Fruit fly (Drosophila melanogaster): ENCODE results near the gene Mcm10.

Mcm10 gene

dm6 chr2L:21142972-21143385, 36.8 kb upstream of the Mcm10 start, which contains the start of gene pths:
Gene pths (plus strand): TSS chr2L:21143229.
- TF ChIP-seq woc (GFP tag; optimal IDR thresholded peaks at IDR 0.05), result peak; percentile 65
- no peak for TF ChIP-seq dmrt93B (GFP tag; optimal IDR thresholded peaks at IDR 0.05)
- TF ChIP-seq brk (GFP tag; optimal IDR thresholded peaks at IDR 0.05), result no peak
- TF ChIP-seq tai (GFP tag; optimal IDR thresholded peaks at IDR 0.05), result no peak
- no peak for TF ChIP-seq jim (GFP tag; optimal IDR thresholded peaks at IDR 0.05)
- peak; percentile 36 for TF ChIP-seq rgr (GFP tag; optimal IDR thresholded peaks at IDR 0.05)
- no peak for TF ChIP-seq Dif (GFP tag; optimal IDR thresholded peaks at IDR 0.05; ENCODE audit: partially characterized antibody)
- TF ChIP-seq Dfd (GFP tag; optimal IDR thresholded peaks at IDR 0.05), result no peak
- TF ChIP-seq sv (GFP tag; optimal IDR thresholded peaks at IDR 0.05), result no peak
- TF ChIP-seq CG9705 (GFP tag; optimal IDR thresholded peaks at IDR 0.05), result no peak
- TF ChIP-seq Rel (GFP tag; optimal IDR thresholded peaks at IDR 0.05), result no peak
- no peak for TF ChIP-seq Rel (tag; optimal IDR thresholded peaks at IDR 0.05)
- peak; percentile 43 for TF ChIP-seq Hr78 (GFP tag; optimal IDR thresholded peaks at IDR 0.05)
- no peak for TF ChIP-seq Abd-B (GFP tag; optimal IDR thresholded peaks at IDR 0.05)
- TF ChIP-seq CG32264 (GFP tag; optimal IDR thresholded peaks at IDR 0.05), result no peak
- TF ChIP-seq h (GFP tag; optimal IDR thresholded peaks at IDR 0.05), result no peak
- TF ChIP-seq N (GFP tag; optimal IDR thresholded peaks at IDR 0.05), result peak; percentile 85
- no peak for TF ChIP-seq psq (GFP tag; optimal IDR thresholded peaks at IDR 0.05)
- peak; percentile 37 for TF ChIP-seq Jra (GFP tag; optimal IDR thresholded peaks at IDR 0.05)
- TF ChIP-seq GATAd (GFP tag; optimal IDR thresholded peaks at IDR 0.05), result no peak
- TF ChIP-seq dl (GFP tag; optimal IDR thresholded peaks at IDR 0.05; ENCODE audit: insufficient read depth in 1 of 2, partially characterized antibody in 2 of 2), result no peak
- TF ChIP-seq CrebA (GFP tag; optimal IDR thresholded peaks at IDR 0.05; ENCODE audit: borderline replicate concordance), result no peak
- TF ChIP-seq ey (GFP tag; optimal IDR thresholded peaks at IDR 0.05), result peak; percentile 35
- peak; percentile 38 for TF ChIP-seq Hr83 (GFP tag; optimal IDR thresholded peaks at IDR 0.05; ENCODE audit: poor library complexity, severe bottlenecking)
- TF ChIP-seq HLH106 (tag; optimal IDR thresholded peaks at IDR 0.05), result peak; percentile 40
- no peak for TF ChIP-seq usp (GFP tag; optimal IDR thresholded peaks at IDR 0.05)
- TF ChIP-seq OdsH (GFP tag; optimal IDR thresholded peaks at IDR 0.05), result no peak
- no peak for TF ChIP-seq fru (GFP tag; optimal IDR thresholded peaks at IDR 0.05)
- no peak for TF ChIP-seq foxo (GFP tag; optimal IDR thresholded peaks at IDR 0.05)
- peak; percentile 49 for TF ChIP-seq Hnf4 (GFP tag; optimal IDR thresholded peaks at IDR 0.05)
- TF ChIP-seq pan (optimal IDR thresholded peaks at IDR 0.05), result no peak
- TF ChIP-seq Sp1 (GFP tag; optimal IDR thresholded peaks at IDR 0.05), result no peak
- TF ChIP-seq Mio (GFP tag; optimal IDR thresholded peaks at IDR 0.05), result no peak
- TF ChIP-seq br (GFP tag; optimal IDR thresholded peaks at IDR 0.05), result no peak
- TF ChIP-seq dsf (GFP tag; optimal IDR thresholded peaks at IDR 0.05; ENCODE audit: borderline replicate concordance), result no peak
- no peak for TF ChIP-seq sage (GFP tag; optimal IDR thresholded peaks at IDR 0.05)
- TF ChIP-seq lola (GFP tag; optimal IDR thresholded peaks at IDR 0.05), result no peak
- peak; percentile 51 for TF ChIP-seq Myc (optimal IDR thresholded peaks at IDR 0.05)
- no peak for TF ChIP-seq Vsx2 (GFP tag; optimal IDR thresholded peaks at IDR 0.05; ENCODE audit: partially characterized antibody)

dm6 chr2L:21148242-21148641, 31.5 kb upstream of the Mcm10 start, which contains the start of gene del:
Gene del (minus strand): TSS chr2L:21148546.
- TF ChIP-seq Dif (GFP tag; optimal IDR thresholded peaks at IDR 0.05; ENCODE audit: partially characterized antibody) (no peak), Hr78 (GFP tag; optimal IDR thresholded peaks at IDR 0.05) (no peak), Hr83 (GFP tag; optimal IDR thresholded peaks at IDR 0.05; ENCODE audit: poor library complexity, severe bottlenecking) (no peak), Rel (GFP tag; optimal IDR thresholded peaks at IDR 0.05) (no peak), Rel (tag; optimal IDR thresholded peaks at IDR 0.05) (no peak), h (GFP tag; optimal IDR thresholded peaks at IDR 0.05) (no peak), Abd-B (GFP tag; optimal IDR thresholded peaks at IDR 0.05) (no peak), foxo (GFP tag; optimal IDR thresholded peaks at IDR 0.05) (no peak), rgr (GFP tag; optimal IDR thresholded peaks at IDR 0.05) (no peak), woc (GFP tag; optimal IDR thresholded peaks at IDR 0.05) (no peak), Sp1 (GFP tag; optimal IDR thresholded peaks at IDR 0.05) (no peak), Mio (GFP tag; optimal IDR thresholded peaks at IDR 0.05) (no peak)

DNA sequence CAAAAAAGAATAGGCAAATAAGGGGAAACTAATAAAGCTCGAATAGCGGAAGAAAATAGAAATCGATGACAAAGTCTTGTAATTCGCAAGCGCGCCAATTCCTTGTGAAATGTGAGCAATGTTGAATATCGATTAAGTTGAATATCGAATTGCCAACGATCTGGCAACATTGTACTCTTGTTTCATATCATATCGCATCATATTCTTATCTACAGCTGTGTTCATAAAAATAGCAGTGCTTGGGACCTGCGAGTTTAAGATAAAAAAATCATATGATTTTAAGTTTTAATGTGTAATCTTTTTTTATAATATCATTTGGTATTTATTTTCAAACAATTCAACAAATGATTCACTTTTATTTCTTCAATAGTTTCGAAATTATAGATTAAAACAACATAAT, 30.7 kb upstream of the Mcm10 start:
- no peak for TF ChIP-seq usp (GFP tag; optimal IDR thresholded peaks at IDR 0.05)
- no peak for TF ChIP-seq GATAd (GFP tag; optimal IDR thresholded peaks at IDR 0.05)
- peak; percentile 44 for TF ChIP-seq Hnf4 (GFP tag; optimal IDR thresholded peaks at IDR 0.05)
- no peak for TF ChIP-seq Rel (GFP tag; optimal IDR thresholded peaks at IDR 0.05)
- no peak for TF ChIP-seq Rel (tag; optimal IDR thresholded peaks at IDR 0.05)
- no peak for TF ChIP-seq Dfd (GFP tag; optimal IDR thresholded peaks at IDR 0.05)
- peak; percentile 4 for TF ChIP-seq CG9705 (GFP tag; optimal IDR thresholded peaks at IDR 0.05)
- no peak for TF ChIP-seq fru (GFP tag; optimal IDR thresholded peaks at IDR 0.05)
- no peak for TF ChIP-seq Myc (optimal IDR thresholded peaks at IDR 0.05)
- TF ChIP-seq dsf (GFP tag; optimal IDR thresholded peaks at IDR 0.05; ENCODE audit: borderline replicate concordance), result no peak
- TF ChIP-seq tai (GFP tag; optimal IDR thresholded peaks at IDR 0.05), result peak; percentile 14
- peak; percentile 48 for TF ChIP-seq Hr83 (GFP tag; optimal IDR thresholded peaks at IDR 0.05; ENCODE audit: poor library complexity, severe bottlenecking)
- TF ChIP-seq Jra (GFP tag; optimal IDR thresholded peaks at IDR 0.05), result no peak
- peak; percentile 25 for TF ChIP-seq rgr (GFP tag; optimal IDR thresholded peaks at IDR 0.05)
- TF ChIP-seq CG32264 (GFP tag; optimal IDR thresholded peaks at IDR 0.05), result no peak
- TF ChIP-seq CrebA (GFP tag; optimal IDR thresholded peaks at IDR 0.05; ENCODE audit: borderline replicate concordance), result no peak
- peak; percentile 39 for TF ChIP-seq HLH106 (tag; optimal IDR thresholded peaks at IDR 0.05)
- peak; percentile 62 for TF ChIP-seq woc (GFP tag; optimal IDR thresholded peaks at IDR 0.05)
- no peak for TF ChIP-seq Sp1 (GFP tag; optimal IDR thresholded peaks at IDR 0.05)
- no peak for TF ChIP-seq jim (GFP tag; optimal IDR thresholded peaks at IDR 0.05)
- no peak for TF ChIP-seq foxo (GFP tag; optimal IDR thresholded peaks at IDR 0.05)
- TF ChIP-seq Vsx2 (GFP tag; optimal IDR thresholded peaks at IDR 0.05; ENCODE audit: partially characterized antibody), result no peak
- no peak for TF ChIP-seq brk (GFP tag; optimal IDR thresholded peaks at IDR 0.05)
- TF ChIP-seq br (GFP tag; optimal IDR thresholded peaks at IDR 0.05), result no peak
- no peak for TF ChIP-seq OdsH (GFP tag; optimal IDR thresholded peaks at IDR 0.05)
- TF ChIP-seq dmrt93B (GFP tag; optimal IDR thresholded peaks at IDR 0.05), result no peak
- TF ChIP-seq lola (GFP tag; optimal IDR thresholded peaks at IDR 0.05), result no peak
- TF ChIP-seq sv (GFP tag; optimal IDR thresholded peaks at IDR 0.05), result peak; percentile 46
